Worm (Caenorhabditis elegans) whole organism, L2 larva: ENCODE data around the gene msp-64.

Source experiments
- C34F6.9 ChIP-seq: fragments of 150-350 bp; optimal IDR thresholded peaks from 2 replicates; lab custom pipeline; 2014; ENCODE audit warnings: missing biosample characterization, missing genetic modification characterization
- F13H6.1 ChIP-seq: sonication (generic microtip); optimal IDR thresholded peaks from 2 replicates; lab custom pipeline; 2016; ENCODE audit warnings: missing genetic modification characterization, missing compliant biosample characterization
- R02D3.7 ChIP-seq: fragments of 150-350 bp; optimal IDR thresholded peaks from 2 replicates; lab custom pipeline; 2014; ENCODE audit warnings: missing biosample characterization, missing genetic modification characterization
- Y55F3AM.14 ChIP-seq: fragments of 200-800 bp; sonication (Bioruptor generic); optimal IDR thresholded peaks from 2 replicates; lab custom pipeline; 2018; ENCODE audit warnings: mild to moderate bottlenecking, missing genetic modification characterization, missing compliant biosample characterization
- ZK546.5 ChIP-seq: sonication (generic microtip); optimal IDR thresholded peaks from 2 replicates; lab custom pipeline; 2017; ENCODE audit warnings: missing biosample characterization, missing genetic modification characterization
- aly-2 ChIP-seq: fragments of 150-350 bp; optimal IDR thresholded peaks from 2 replicates; lab custom pipeline; 2014; ENCODE audit warnings: missing biosample characterization, missing genetic modification characterization
- ama-1 ChIP-seq: fragments of 150-350 bp; optimal IDR thresholded peaks from 2 replicates; lab custom pipeline; 2018; ENCODE audit warnings: inconsistent platforms
- blmp-1 ChIP-seq: sonication (generic microtip); optimal IDR thresholded peaks from 2 replicates; lab custom pipeline; 2017; ENCODE audit warnings: missing genetic modification characterization, mild to moderate bottlenecking, missing compliant biosample characterization, antibody characterized with exemption, moderate library complexity; ENCODE audit not compliant: insufficient read depth
- ceh-82 ChIP-seq: fragments of 150-350 bp; optimal IDR thresholded peaks from 2 replicates; lab custom pipeline; 2014; ENCODE audit warnings: missing biosample characterization, missing genetic modification characterization
- crh-2 ChIP-seq: sonication (generic microtip); optimal IDR thresholded peaks from 2 replicates; lab custom pipeline; 2017; ENCODE audit warnings: missing biosample characterization, missing genetic modification characterization
- elt-1 ChIP-seq: fragments of 150-350 bp; optimal IDR thresholded peaks from 2 replicates; lab custom pipeline; 2014; ENCODE audit warnings: missing biosample characterization, missing genetic modification characterization
- elt-3 ChIP-seq: sonication (generic microtip); optimal IDR thresholded peaks from 2 replicates; lab custom pipeline; 2017; ENCODE audit warnings: missing biosample characterization, missing genetic modification characterization
- fos-1 ChIP-seq: fragments of 150-350 bp; optimal IDR thresholded peaks from 2 replicates; lab custom pipeline; 2014; ENCODE audit warnings: missing biosample characterization, missing genetic modification characterization
- gmeb-1 ChIP-seq: fragments of 150-350 bp; optimal IDR thresholded peaks from 2 replicates; lab custom pipeline; 2014; ENCODE audit warnings: missing biosample characterization, missing genetic modification characterization
- lin-11 ChIP-seq: fragments of 150-350 bp; sonication (generic microtip); optimal IDR thresholded peaks from 2 replicates; lab custom pipeline; 2014; ENCODE audit warnings: missing biosample characterization, missing genetic modification characterization, inconsistent platforms, mixed read lengths
- lin-39 ChIP-seq: fragments of 150-350 bp; optimal IDR thresholded peaks from 2 replicates; lab custom pipeline; 2014; ENCODE audit warnings: missing biosample characterization, missing genetic modification reagents, missing genetic modification characterization
- lsy-2 ChIP-seq, 2 experiments: fragments of 150-350 bp in 1 of 2; sonication (generic microtip) in 1 of 2; optimal IDR thresholded peaks; 2 replicates each; lab custom pipeline; 2014 to 2017; ENCODE audit warnings: missing biosample characterization in 2 of 2, missing genetic modification characterization in 2 of 2
- mab-5 ChIP-seq: fragments of 150-350 bp; optimal IDR thresholded peaks from 2 replicates; lab custom pipeline; 2014; ENCODE audit warnings: missing biosample characterization, missing genetic modification characterization
- nhr-10 ChIP-seq: sonication (generic microtip); optimal IDR thresholded peaks from 2 replicates; lab custom pipeline; 2017; ENCODE audit warnings: missing biosample characterization, missing genetic modification characterization
- nhr-11 ChIP-seq: fragments of 150-350 bp; optimal IDR thresholded peaks from 2 replicates; lab custom pipeline; 2014; ENCODE audit warnings: missing biosample characterization, missing genetic modification characterization
- nhr-129 ChIP-seq: fragments of 150-350 bp; optimal IDR thresholded peaks from 2 replicates; lab custom pipeline; 2014; ENCODE audit warnings: missing biosample characterization, missing genetic modification characterization
- nhr-21 ChIP-seq: fragments of 150-350 bp; optimal IDR thresholded peaks from 2 replicates; lab custom pipeline; 2014; ENCODE audit warnings: missing biosample characterization, missing genetic modification characterization
- nhr-23 ChIP-seq: fragments of 150-350 bp; optimal IDR thresholded peaks from 2 replicates; lab custom pipeline; 2014; ENCODE audit warnings: missing biosample characterization, missing genetic modification reagents, missing genetic modification characterization
- nhr-237 ChIP-seq: fragments of 150-350 bp; optimal IDR thresholded peaks from 2 replicates; lab custom pipeline; 2014; ENCODE audit warnings: missing biosample characterization, missing genetic modification characterization
- nhr-25 ChIP-seq: fragments of 150-350 bp; sonication (generic microtip); optimal IDR thresholded peaks from 3 replicates; lab custom pipeline; 2014; ENCODE audit warnings: missing biosample characterization, missing genetic modification characterization
- nhr-6 ChIP-seq: fragments of 150-350 bp; optimal IDR thresholded peaks from 2 replicates; lab custom pipeline; 2014; ENCODE audit warnings: missing biosample characterization, missing genetic modification characterization
- sem-4 ChIP-seq: fragments of 150-350 bp; optimal IDR thresholded peaks from 2 replicates; lab custom pipeline; 2014; ENCODE audit warnings: missing biosample characterization, missing genetic modification reagents, missing genetic modification characterization
- skn-1 ChIP-seq: sonication (generic microtip); optimal IDR thresholded peaks from 2 replicates; lab custom pipeline; 2017; ENCODE audit warnings: missing biosample characterization, missing genetic modification characterization
- sma-9 ChIP-seq, 2 experiments: fragments of 150-350 bp in 1 of 2; sonication (generic microtip) in 1 of 2; optimal IDR thresholded peaks; 2 replicates each; lab custom pipeline; 2014 to 2016; ENCODE audit warnings: missing genetic modification characterization in 2 of 2, mild to moderate bottlenecking in 1 of 2, missing biosample characterization in 1 of 2, missing compliant biosample characterization in 1 of 2, missing genetic modification reagents in 1 of 2, moderate library complexity in 1 of 2
- snpc-4 ChIP-seq: fragments of 150-350 bp; optimal IDR thresholded peaks from 2 replicates; lab custom pipeline; 2014; ENCODE audit warnings: missing biosample characterization, missing genetic modification characterization
- unc-55 ChIP-seq: fragments of 150-350 bp; sonication (generic microtip); optimal IDR thresholded peaks from 3 replicates; lab custom pipeline; 2014; ENCODE audit warnings: missing biosample characterization, missing genetic modification reagents, missing genetic modification characterization
- ztf-1 ChIP-seq: fragments of 200-800 bp; sonication (Bioruptor generic); conservative IDR thresholded peaks from 2 replicates; pipeline ENCODE4 v1.3.6; 2022; ENCODE audit warnings: missing genetic modification characterization, missing compliant biosample characterization
- ztf-11 ChIP-seq: sonication (generic microtip); optimal IDR thresholded peaks from 2 replicates; lab custom pipeline; 2017; ENCODE audit warnings: missing biosample characterization, missing genetic modification characterization
- ztf-4 ChIP-seq: fragments of 150-350 bp; optimal IDR thresholded peaks from 2 replicates; lab custom pipeline; 2014; ENCODE audit warnings: missing biosample characterization, missing genetic modification characterization

Gene msp-64

ce11 chrII:5841866-5842265, 31.7 kb upstream of the msp-64 start, which contains the start of gene nep-25:
Gene nep-25 (plus strand): TSS chrII:5842240.
- TF ChIP-seq nhr-11 (tag; lab: Kevin White, UChicago) (no peak), ZK546.5 (no peak), nhr-129 (tag; lab: Kevin White, UChicago) (no peak), snpc-4 (no peak), nhr-6 (tag; lab: Kevin White, UChicago) (no peak), elt-1 (no peak), elt-3 (tag; lab: Kevin White, UChicago) (no peak), unc-55 (no peak), ceh-82 (tag; lab: Kevin White, UChicago) (no peak), sem-4 (tag; lab: Kevin White, UChicago) (no peak), Y55F3AM.14 (no peak), nhr-21 (tag; lab: Kevin White, UChicago) (no peak), nhr-10 (tag; lab: Kevin White, UChicago) (no peak), ztf-11 (no peak)

ce11 chrII:5841053-5841547, 31.0 kb upstream of the msp-64 start, which contains the start of gene lec-5:
Gene lec-5 (minus strand): TSS chrII:5841103.
- TF ChIP-seq F13H6.1 (tag; lab: Kevin White, UChicago) (peak; percentile 48), nhr-21 (tag; lab: Kevin White, UChicago) (no peak), skn-1 (tag; lab: Kevin White, UChicago) (no peak), blmp-1 (tag; lab: Kevin White, UChicago) (no peak), mab-5 (peak; percentile 25), snpc-4 (no peak), ztf-4 (tag; lab: Kevin White, UChicago) (no peak), ZK546.5 (no peak), ama-1 (lab: Kevin White, UChicago) (no peak), lin-39 (tag; lab: Kevin White, UChicago) (no peak), nhr-11 (tag; lab: Kevin White, UChicago) (no peak), gmeb-1 (tag; lab: Kevin White, UChicago) (no peak), fos-1 (tag; lab: Kevin White, UChicago) (no peak), nhr-23 (no peak), lsy-2 (tag; optimal IDR thresholded peaks at IDR 0.05; lab: Kevin White, UChicago) (peak in 1 of 2 experiments; percentile 33), nhr-129 (tag; lab: Kevin White, UChicago) (peak; percentile 45), sma-9 (GFP tag; optimal IDR thresholded peaks at IDR 0.05; lab: Kevin White, UChicago) (peak; percentile 60), sma-9 (tag; optimal IDR thresholded peaks at IDR 0.05; lab: Kevin White, UChicago) (no peak)

- TF ChIP-seq lsy-2 (tag; optimal IDR thresholded peaks at IDR 0.05; lab: Kevin White, UChicago) (peak; percentile 4 to 63), R02D3.7 (peak; percentile 67), nhr-10 (tag; lab: Kevin White, UChicago) (no peak), sma-9 (GFP tag; optimal IDR thresholded peaks at IDR 0.05; lab: Kevin White, UChicago) (peak; percentile 13), sma-9 (tag; optimal IDR thresholded peaks at IDR 0.05; lab: Kevin White, UChicago) (no peak), nhr-25 (tag; lab: Kevin White, UChicago) (no peak), sem-4 (tag; lab: Kevin White, UChicago) (no peak), ztf-1 (no peak), nhr-129 (tag; lab: Kevin White, UChicago) (peak; percentile 44), gmeb-1 (tag; lab: Kevin White, UChicago) (peak; percentile 34), C34F6.9 (tag; lab: Kevin White, UChicago) (peak; percentile 36), unc-55 (peak; percentile 57)
Observed at ce11 chrII:5839227-5839626, 29.1 kb upstream of the msp-64 start, which contains the start of gene ZK1248.19. Gene ZK1248.19 (minus strand): TSS chrII:5839414.

- TF ChIP-seq lin-11 (tag; lab: Kevin White, UChicago) (no peak), nhr-237 (no peak), crh-2 (tag; lab: Kevin White, UChicago) (no peak), lin-39 (tag; lab: Kevin White, UChicago) (no peak), Y55F3AM.14 (no peak), ama-1 (lab: Kevin White, UChicago) (no peak), aly-2 (no peak), mab-5 (no peak), ztf-4 (tag; lab: Kevin White, UChicago) (no peak)
Observed at ce11 chrII:5838453-5838852, 28.3 kb upstream of the msp-64 start, which contains the start of gene ZK1248.15. Gene ZK1248.15 (minus strand): TSS chrII:5838553.
